Worm (Caenorhabditis elegans) whole organism, mixed stage, embryonic: ENCODE results near the gene F38B7.10.

Source experiments
- M03D4.4 ChIP-seq: sonication (generic microtip); optimal IDR thresholded peaks from 2 replicates; lab custom pipeline; 2017; ENCODE audit warnings: mild to moderate bottlenecking, missing genetic modification characterization, missing compliant biosample characterization
- bed-3 ChIP-seq: fragments of 200-800 bp; sonication (Bioruptor generic); optimal IDR thresholded peaks from 3 replicates; lab custom pipeline; 2018; ENCODE audit warnings: mild to moderate bottlenecking, missing genetic modification characterization, moderate library complexity, missing compliant biosample characterization
- blmp-1 ChIP-seq: fragments of 150-350 bp; optimal IDR thresholded peaks from 2 replicates; lab custom pipeline; 2014; ENCODE audit warnings: missing biosample characterization, missing genetic modification characterization
- ceh-39 ChIP-seq: fragments of 150-350 bp; optimal IDR thresholded peaks from 2 replicates; lab custom pipeline; 2014; ENCODE audit warnings: missing biosample characterization, missing genetic modification characterization
- ceh-43 ChIP-seq: fragments of 200-800 bp; sonication (Bioruptor generic); optimal IDR thresholded peaks from 2 replicates; lab custom pipeline; 2018; ENCODE audit warnings: mild to moderate bottlenecking, missing genetic modification characterization, moderate library complexity, missing compliant biosample characterization
- ceh-83 ChIP-seq: fragments of 200-800 bp; sonication (Bioruptor generic); optimal IDR thresholded peaks from 2 replicates; lab custom pipeline; 2018; ENCODE audit warnings: mild to moderate bottlenecking, missing genetic modification characterization, missing compliant biosample characterization
- ces-1 ChIP-seq: fragments of 150-350 bp; optimal IDR thresholded peaks from 2 replicates; lab custom pipeline; 2014; ENCODE audit warnings: missing biosample characterization, missing genetic modification reagents, missing genetic modification characterization
- cnd-1 ChIP-seq: fragments of 200-800 bp; sonication (Bioruptor generic); optimal IDR thresholded peaks from 2 replicates; lab custom pipeline; 2018; ENCODE audit warnings: mild to moderate bottlenecking, missing genetic modification characterization, missing compliant biosample characterization
- drap-1 ChIP-seq: fragments of 200-800 bp; sonication (Bioruptor generic); optimal IDR thresholded peaks from 3 replicates; lab custom pipeline; 2018; ENCODE audit warnings: mild to moderate bottlenecking, missing genetic modification characterization, missing compliant biosample characterization
- elt-1 ChIP-seq: sonication (generic microtip); optimal IDR thresholded peaks from 2 replicates; lab custom pipeline; 2017; ENCODE audit warnings: missing genetic modification characterization, mild to moderate bottlenecking, missing compliant biosample characterization, antibody characterized with exemption, moderate library complexity, borderline replicate concordance; ENCODE audit not compliant: insufficient read depth
- elt-3 ChIP-seq: fragments of 150-350 bp; optimal IDR thresholded peaks from 2 replicates; lab custom pipeline; 2014; ENCODE audit warnings: missing biosample characterization, missing genetic modification characterization
- hlh-1 ChIP-seq: fragments of 150-350 bp; optimal IDR thresholded peaks from 2 replicates; lab custom pipeline; 2014; ENCODE audit warnings: missing biosample characterization, missing genetic modification reagents, missing genetic modification characterization
- lin-13 ChIP-seq: fragments of 150-350 bp; optimal IDR thresholded peaks from 2 replicates; lab custom pipeline; 2014; ENCODE audit warnings: missing biosample characterization, missing genetic modification characterization
- lin-32 ChIP-seq: fragments of 200-800 bp; sonication (Bioruptor generic); optimal IDR thresholded peaks from 2 replicates; lab custom pipeline; 2018; ENCODE audit warnings: mild to moderate bottlenecking, missing genetic modification characterization, missing compliant biosample characterization
- lsy-2 ChIP-seq: fragments of 150-350 bp; optimal IDR thresholded peaks from 2 replicates; lab custom pipeline; 2014; ENCODE audit warnings: missing biosample characterization, missing genetic modification characterization
- mab-5 ChIP-seq: fragments of 150-350 bp; optimal IDR thresholded peaks from 2 replicates; lab custom pipeline; 2014; ENCODE audit warnings: missing biosample characterization, missing genetic modification characterization
- mep-1 ChIP-seq: fragments of 150-350 bp; optimal IDR thresholded peaks from 2 replicates; lab custom pipeline; 2017; ENCODE audit warnings: missing biosample characterization, missing genetic modification reagents, missing genetic modification characterization, inconsistent platforms
- mls-2 ChIP-seq: sonication (generic microtip); optimal IDR thresholded peaks from 2 replicates; lab custom pipeline; 2016; ENCODE audit warnings: mild to moderate bottlenecking, missing genetic modification characterization, moderate library complexity, missing compliant biosample characterization
- nhr-12 ChIP-seq: fragments of 150-350 bp; optimal IDR thresholded peaks from 2 replicates; lab custom pipeline; 2014; ENCODE audit warnings: missing biosample characterization, missing genetic modification characterization
- nhr-2 ChIP-seq: fragments of 150-350 bp; optimal IDR thresholded peaks from 2 replicates; lab custom pipeline; 2014; ENCODE audit warnings: missing biosample characterization, missing genetic modification characterization
- nhr-237 ChIP-seq: fragments of 150-350 bp; optimal IDR thresholded peaks from 2 replicates; lab custom pipeline; 2014; ENCODE audit warnings: missing biosample characterization, missing genetic modification characterization
- nhr-28 ChIP-seq: fragments of 150-350 bp; optimal IDR thresholded peaks from 2 replicates; lab custom pipeline; 2014; ENCODE audit warnings: missing biosample characterization, missing genetic modification characterization
- nhr-76 ChIP-seq: sonication (generic microtip); optimal IDR thresholded peaks from 2 replicates; lab custom pipeline; 2017; ENCODE audit warnings: missing biosample characterization, missing genetic modification characterization
- pha-4 ChIP-seq: fragments of 150-350 bp; optimal IDR thresholded peaks from 2 replicates; lab custom pipeline; 2018; ENCODE audit warnings: missing biosample characterization, missing genetic modification reagents, missing genetic modification characterization
- sem-2 ChIP-seq: fragments of 200-800 bp; sonication (Bioruptor generic); optimal IDR thresholded peaks from 2 replicates; lab custom pipeline; 2018; ENCODE audit warnings: mild to moderate bottlenecking, missing genetic modification characterization, missing compliant biosample characterization
- snpc-4 ChIP-seq: fragments of 150-350 bp; optimal IDR thresholded peaks from 2 replicates; lab custom pipeline; 2014; ENCODE audit warnings: missing biosample characterization, missing genetic modification characterization
- sptf-1 ChIP-seq: sonication (generic microtip); optimal IDR thresholded peaks from 2 replicates; lab custom pipeline; 2017; ENCODE audit warnings: mild to moderate bottlenecking, missing genetic modification characterization, moderate library complexity, missing compliant biosample characterization
- unc-120 ChIP-seq: sonication (generic microtip); optimal IDR thresholded peaks from 2 replicates; lab custom pipeline; 2017; ENCODE audit warnings: missing genetic modification characterization, missing compliant biosample characterization; ENCODE audit not compliant: poor library complexity, severe bottlenecking
- unc-39 ChIP-seq: fragments of 150-350 bp; optimal IDR thresholded peaks from 2 replicates; lab custom pipeline; 2014; ENCODE audit warnings: missing biosample characterization, missing genetic modification characterization
- unc-62 ChIP-seq: fragments of 150-350 bp; optimal IDR thresholded peaks from 2 replicates; lab custom pipeline; 2014; ENCODE audit warnings: missing biosample characterization, missing genetic modification reagents, missing genetic modification characterization
- ztf-11 ChIP-seq: fragments of 150-350 bp; optimal IDR thresholded peaks from 2 replicates; lab custom pipeline; 2014; ENCODE audit warnings: missing biosample characterization, missing genetic modification characterization

The F38B7.10 gene

ce11 chrV:11546795-11547194, 1.5 kb downstream of the F38B7.10 start, which contains the start of gene F38B7.11:
Gene F38B7.11 (plus strand): TSS chrV:11547095.
- TF ChIP-seq M03D4.4 (tag; lab: Kevin White, UChicago): no peak
- TF ChIP-seq ceh-39: no peak
- TF ChIP-seq nhr-237 (tag; lab: Kevin White, UChicago): no peak
- TF ChIP-seq ceh-83: no peak
- TF ChIP-seq elt-3 (tag; lab: Kevin White, UChicago): no peak
- TF ChIP-seq nhr-76 (tag; lab: Kevin White, UChicago): no peak
- TF ChIP-seq nhr-12 (tag; lab: Kevin White, UChicago): no peak
- no peak for TF ChIP-seq mep-1 (tag; lab: Kevin White, UChicago)
- no peak for TF ChIP-seq lin-32
- no peak for TF ChIP-seq sem-2 (GFP tag; lab: Kevin White, UChicago)
- no peak for TF ChIP-seq ces-1 (GFP tag; lab: Kevin White, UChicago)
- no peak for TF ChIP-seq elt-1
- no peak for TF ChIP-seq ceh-43 (GFP tag; lab: Kevin White, UChicago)

ce11 chrV:11548914-11549406, 3.6 kb downstream of the F38B7.10 start, which contains the start of the genes F38B7.17 and F38B7.3:
Gene F38B7.17 (minus strand): TSS chrV:11548964.
Gene F38B7.3 (plus strand): TSS chrV:11549107.
- no peak for TF ChIP-seq nhr-28
- no peak for TF ChIP-seq snpc-4 (tag; lab: Kevin White, UChicago)
- no peak for TF ChIP-seq sem-2 (GFP tag; lab: Kevin White, UChicago)
- TF ChIP-seq unc-120 (tag; lab: Kevin White, UChicago): peak; percentile 30
- TF ChIP-seq hlh-1 (tag; lab: Kevin White, UChicago): peak; percentile 49
- TF ChIP-seq cnd-1 (tag; lab: Kevin White, UChicago): peak; percentile 84
- TF ChIP-seq ceh-83: no peak
- TF ChIP-seq lin-32: peak; percentile 11
- no peak for TF ChIP-seq unc-39 (tag; lab: Kevin White, UChicago)
- TF ChIP-seq ces-1 (GFP tag; lab: Kevin White, UChicago): peak; percentile 30
- peak; percentile 13 for TF ChIP-seq lsy-2 (tag; lab: Kevin White, UChicago)
- peak; percentile 50 for TF ChIP-seq pha-4 (tag; lab: Kevin White, UChicago)
- TF ChIP-seq unc-62 (GFP tag; lab: Kevin White, UChicago): peak; percentile 40
- no peak for TF ChIP-seq mls-2 (tag; lab: Kevin White, UChicago)

- no peak for TF ChIP-seq lin-13 (tag; lab: Kevin White, UChicago)
- no peak for TF ChIP-seq nhr-2 (tag; lab: Kevin White, UChicago)
- no peak for TF ChIP-seq mep-1 (tag; lab: Kevin White, UChicago)
- no peak for TF ChIP-seq nhr-237 (tag; lab: Kevin White, UChicago)
- no peak for TF ChIP-seq ceh-39
- no peak for TF ChIP-seq hlh-1 (tag; lab: Kevin White, UChicago)
- no peak for TF ChIP-seq M03D4.4 (tag; lab: Kevin White, UChicago)
- TF ChIP-seq bed-3: no peak
- TF ChIP-seq cnd-1 (tag; lab: Kevin White, UChicago): no peak
- TF ChIP-seq mab-5: no peak
- no peak for TF ChIP-seq unc-120 (tag; lab: Kevin White, UChicago)
- TF ChIP-seq blmp-1 (tag; lab: Kevin White, UChicago): no peak
- no peak for TF ChIP-seq nhr-12 (tag; lab: Kevin White, UChicago)
- no peak for TF ChIP-seq pha-4 (tag; lab: Kevin White, UChicago)
- TF ChIP-seq ztf-11 (tag; lab: Kevin White, UChicago): no peak
- no peak for TF ChIP-seq elt-1
- TF ChIP-seq sptf-1 (tag; lab: Kevin White, UChicago): no peak
- no peak for TF ChIP-seq nhr-76 (tag; lab: Kevin White, UChicago)
- no peak for TF ChIP-seq drap-1 (GFP tag; lab: Kevin White, UChicago)
- TF ChIP-seq lin-32: no peak
These were observed 7.1 kb downstream of the F38B7.10 start, which contains the start of gene srx-85 for ce11 chrV:11552379-11552778. Gene srx-85 (plus strand): TSS chrV:11552679.

DNA sequence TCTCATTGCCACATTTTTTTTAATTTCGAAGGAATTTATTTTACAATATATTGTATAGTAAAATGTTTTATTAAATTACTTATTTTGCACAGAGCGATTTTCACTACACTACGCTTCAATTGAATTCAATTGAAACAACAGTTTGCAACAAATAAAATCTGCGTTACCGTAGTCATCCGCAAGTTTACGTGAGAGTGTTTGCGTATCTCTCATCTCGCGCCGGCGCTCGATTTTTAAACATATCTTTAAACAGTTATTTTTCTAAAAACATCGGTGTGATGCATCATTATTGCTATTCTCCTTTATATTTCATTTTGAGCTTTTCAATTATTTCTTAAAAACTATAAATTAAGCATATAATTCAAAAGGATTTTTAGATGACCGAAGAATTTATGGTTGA, 8.9 kb downstream of the F38B7.10 start, which contains the start of gene duo-1:
TSS of gene duo-1 (plus strand) at position 371 of the 400 bp plus-strand sequence.
- TF ChIP-seq lsy-2 (tag; lab: Kevin White, UChicago) (peak; percentile 76), bed-3 (no peak)

- TF ChIP-seq nhr-12 (tag; lab: Kevin White, UChicago) (no peak), nhr-76 (tag; lab: Kevin White, UChicago) (no peak), unc-39 (tag; lab: Kevin White, UChicago) (no peak), lsy-2 (tag; lab: Kevin White, UChicago) (no peak), mab-5 (no peak), M03D4.4 (tag; lab: Kevin White, UChicago) (no peak), lin-32 (no peak), nhr-237 (tag; lab: Kevin White, UChicago) (no peak), hlh-1 (tag; lab: Kevin White, UChicago) (no peak), sem-2 (GFP tag; lab: Kevin White, UChicago) (no peak), unc-120 (tag; lab: Kevin White, UChicago) (no peak)
These were observed 17.3 kb downstream of the F38B7.10 start, which contains the start of gene srx-86 for ce11 chrV:11562643-11563042. Gene srx-86 (plus strand): TSS chrV:11562943.
